Worm (Caenorhabditis elegans) whole organism, mixed stage, embryonic: ENCODE data around the gene dnj-26.

Experiments used
- elt-3 ChIP-seq: fragments of 150-350 bp; optimal IDR thresholded peaks from 2 replicates; lab custom pipeline; 2014; ENCODE audit warnings: missing biosample characterization, missing genetic modification characterization
- ham-2 ChIP-seq: fragments of 200-800 bp; sonication (Bioruptor generic); optimal IDR thresholded peaks from 2 replicates; lab custom pipeline; 2018; ENCODE audit warnings: mild to moderate bottlenecking, missing genetic modification characterization, missing compliant biosample characterization
- lin-32 ChIP-seq: fragments of 200-800 bp; sonication (Bioruptor generic); optimal IDR thresholded peaks from 2 replicates; lab custom pipeline; 2018; ENCODE audit warnings: mild to moderate bottlenecking, missing genetic modification characterization, missing compliant biosample characterization
- mab-5 ChIP-seq: fragments of 150-350 bp; optimal IDR thresholded peaks from 2 replicates; lab custom pipeline; 2014; ENCODE audit warnings: missing biosample characterization, missing genetic modification characterization
- mep-1 ChIP-seq: fragments of 150-350 bp; optimal IDR thresholded peaks from 2 replicates; lab custom pipeline; 2017; ENCODE audit warnings: missing biosample characterization, missing genetic modification reagents, missing genetic modification characterization, inconsistent platforms
- nhr-12 ChIP-seq: fragments of 150-350 bp; optimal IDR thresholded peaks from 2 replicates; lab custom pipeline; 2014; ENCODE audit warnings: missing biosample characterization, missing genetic modification characterization
- nhr-2 ChIP-seq: fragments of 150-350 bp; optimal IDR thresholded peaks from 2 replicates; lab custom pipeline; 2014; ENCODE audit warnings: missing biosample characterization, missing genetic modification characterization
- pha-4 ChIP-seq: fragments of 150-350 bp; optimal IDR thresholded peaks from 2 replicates; lab custom pipeline; 2018; ENCODE audit warnings: missing biosample characterization, missing genetic modification reagents, missing genetic modification characterization
- snpc-4 ChIP-seq: fragments of 150-350 bp; optimal IDR thresholded peaks from 2 replicates; lab custom pipeline; 2014; ENCODE audit warnings: missing biosample characterization, missing genetic modification characterization
- unc-62 ChIP-seq: fragments of 150-350 bp; optimal IDR thresholded peaks from 2 replicates; lab custom pipeline; 2014; ENCODE audit warnings: missing biosample characterization, missing genetic modification reagents, missing genetic modification characterization

DNA sequence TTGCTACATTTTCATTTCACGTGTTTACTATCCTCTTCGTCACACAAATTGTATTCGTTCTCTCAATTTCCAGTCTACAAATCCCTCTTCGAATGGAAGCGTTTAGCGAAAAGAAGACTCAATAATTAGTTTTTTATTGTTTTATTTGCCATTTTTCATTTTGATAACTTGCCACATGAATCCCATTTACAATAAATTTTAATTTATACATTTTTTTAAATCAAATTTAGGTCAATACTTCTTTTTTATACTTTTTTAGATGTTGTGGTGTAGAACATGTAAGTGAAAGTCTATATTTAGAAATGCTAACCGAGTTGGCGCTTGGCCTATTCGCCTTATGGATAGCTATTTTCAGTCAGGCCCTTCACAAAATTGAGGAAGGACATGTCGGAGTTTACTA is 35.1 kb upstream of the dnj-26 start, which contains the start of gene erl-1:
- TF ChIP-seq mab-5 (tag; lab: Kevin White, UChicago) (no peak), ham-2 (no peak), snpc-4 (tag; lab: Kevin White, UChicago) (no peak), pha-4 (no peak), mep-1 (tag; lab: Kevin White, UChicago) (no peak), unc-62 (GFP tag; lab: Kevin White, UChicago) (no peak), elt-3 (tag; lab: Kevin White, UChicago) (no peak), nhr-12 (no peak), lin-32 (GFP tag; lab: Kevin White, UChicago) (no peak), nhr-2 (tag; lab: Kevin White, UChicago) (no peak)
